Worm (Caenorhabditis elegans) whole organism, dauer: ENCODE results near the gene ZK813.7.

ENCODE experiments used
- unc-62 ChIP-seq: sonication (generic microtip); optimal IDR thresholded peaks from 2 replicates; lab custom pipeline; 2017; ENCODE audit warnings: missing biosample characterization, missing genetic modification reagents, missing genetic modification characterization

The ZK813.7 gene

ce11 chrX:3443526-3443925 lies 1.1 kb upstream of the ZK813.7 start, which contains the start of gene ZK813.2:
Gene ZK813.2, plus strand, starts transcription at chrX:3443826.
- TF ChIP-seq unc-62 (GFP tag; lab: Kevin White, UChicago) = no peak

- TF ChIP-seq unc-62 (GFP tag; lab: Kevin White, UChicago) = no peak
Observed at ce11 chrX:3446011-3446410, 1.4 kb downstream of the ZK813.7 start, which contains the start of gene ZK813.1. Gene ZK813.1, plus strand, starts transcription at chrX:3446311.

ce11 chrX:3451122-3451521 lies 6.5 kb downstream of the ZK813.7 start, which contains the start of gene ZK813.5:
Gene ZK813.5, minus strand, starts transcription at chrX:3451222.
- TF ChIP-seq unc-62 (GFP tag; lab: Kevin White, UChicago) = no peak

- no peak for TF ChIP-seq unc-62 (GFP tag; lab: Kevin White, UChicago)
Observed at ce11 chrX:3453870-3454269, 9.3 kb downstream of the ZK813.7 start.

ce11 chrX:3455561-3455960 lies 10.9 kb downstream of the ZK813.7 start:
- TF ChIP-seq unc-62 (GFP tag; lab: Kevin White, UChicago) = no peak

- TF ChIP-seq unc-62 (GFP tag; lab: Kevin White, UChicago) = no peak
Observed at ce11 chrX:3462086-3462485, 17.5 kb downstream of the ZK813.7 start.

- TF ChIP-seq unc-62 (GFP tag; lab: Kevin White, UChicago) = no peak
Observed at ce11 chrX:3463875-3464274, 19.3 kb downstream of the ZK813.7 start.

ce11 chrX:3464309-3465038 lies 19.9 kb downstream of the ZK813.7 start:
- no peak for TF ChIP-seq unc-62 (GFP tag; lab: Kevin White, UChicago)

ce11 chrX:3465785-3466184 lies 21.2 kb downstream of the ZK813.7 start, which contains the start of the genes ZK377.15 and sax-3:
Gene ZK377.15, minus strand, starts transcription at chrX:3465885.
Gene sax-3, minus strand, starts transcription at chrX:3465927.
- no peak for TF ChIP-seq unc-62 (GFP tag; lab: Kevin White, UChicago)

- TF ChIP-seq unc-62 (GFP tag; lab: Kevin White, UChicago) = no peak
Observed at ce11 chrX:3467004-3467761, 22.6 kb downstream of the ZK813.7 start.

- TF ChIP-seq unc-62 (GFP tag; lab: Kevin White, UChicago) = no peak
Observed at ce11 chrX:3467958-3468357, 23.3 kb downstream of the ZK813.7 start.

ce11 chrX:3469332-3469731 lies 24.7 kb downstream of the ZK813.7 start:
- TF ChIP-seq unc-62 (GFP tag; lab: Kevin White, UChicago) = no peak

- no peak for TF ChIP-seq unc-62 (GFP tag; lab: Kevin White, UChicago)
Observed at ce11 chrX:3470307-3470706, 25.7 kb downstream of the ZK813.7 start.

- TF ChIP-seq unc-62 (GFP tag; lab: Kevin White, UChicago) = no peak
Observed at ce11 chrX:3472226-3472625, 27.6 kb downstream of the ZK813.7 start.

- no peak for TF ChIP-seq unc-62 (GFP tag; lab: Kevin White, UChicago)
Observed at ce11 chrX:3473793-3474192, 29.2 kb downstream of the ZK813.7 start.

- no peak for TF ChIP-seq unc-62 (GFP tag; lab: Kevin White, UChicago)
Observed at ce11 chrX:3479950-3480349, 35.3 kb downstream of the ZK813.7 start, which contains the start of gene wrt-6. Gene wrt-6, plus strand, starts transcription at chrX:3480250.
